Worm (Caenorhabditis elegans): ENCODE measurements around the gene ZC190.10.
A peak's percentile ranks its signal among the peaks of the same experiment; 100 is the strongest.

The ZC190.10 gene

ce11 chrV:8687707-8688106 is 8.4 kb downstream of the ZC190.10 start, which contains the start of gene ZC190.8:
ZC190.8 (minus strand) TSS chrV:8687807.
- TF ChIP-seq tbx-2 (tag; optimal IDR thresholded peaks at IDR 0.05) (no peak), ztf-4 (tag; optimal IDR thresholded peaks at IDR 0.05) (no peak), nhr-11 (tag; optimal IDR thresholded peaks at IDR 0.05) (no peak), nhr-12 (tag; optimal IDR thresholded peaks at IDR 0.05) (no peak), eor-1 (tag; optimal IDR thresholded peaks at IDR 0.05) (no peak), R02D3.7 (tag; optimal IDR thresholded peaks at IDR 0.05) (no peak), ceh-82 (tag; optimal IDR thresholded peaks at IDR 0.05) (no peak), unc-39 (tag; optimal IDR thresholded peaks at IDR 0.05) (no peak), nhr-237 (tag; optimal IDR thresholded peaks at IDR 0.05) (no peak), skn-1 (tag; optimal IDR thresholded peaks at IDR 0.05) (no peak), nhr-25 (tag; optimal IDR thresholded peaks at IDR 0.05) (no peak), nhr-77 (tag; optimal IDR thresholded peaks at IDR 0.05) (no peak), lin-15B (tag; optimal IDR thresholded peaks at IDR 0.05) (no peak)

- TF ChIP-seq lsy-12 (tag; optimal IDR thresholded peaks at IDR 0.05), result no peak
Measured at ce11 chrV:8686764-8687163, 9.4 kb downstream of the ZC190.10 start, which contains the start of gene ZC190.7. ZC190.7 (minus strand) TSS chrV:8686864.

- TF ChIP-seq egl-5 (tag; optimal IDR thresholded peaks at IDR 0.05) (no peak), elt-3 (tag; optimal IDR thresholded peaks at IDR 0.05) (no peak), ztf-4 (tag; optimal IDR thresholded peaks at IDR 0.05) (no peak), nfya-1 (tag; optimal IDR thresholded peaks at IDR 0.05; ENCODE audit: insufficient read depth) (no peak), mdl-1 (tag; optimal IDR thresholded peaks at IDR 0.05) (no peak), ceh-16 (tag; optimal IDR thresholded peaks at IDR 0.05) (no peak), R02D3.7 (tag; optimal IDR thresholded peaks at IDR 0.05) (no peak), snpc-4 (tag; optimal IDR thresholded peaks at IDR 0.05) (no peak), ceh-82 (tag; optimal IDR thresholded peaks at IDR 0.05) (no peak), ama-1 (optimal IDR thresholded peaks at IDR 0.05) (no peak), tbx-2 (tag; optimal IDR thresholded peaks at IDR 0.05) (no peak), ZK546.5 (tag; optimal IDR thresholded peaks at IDR 0.05) (no peak), jun-1 (tag; optimal IDR thresholded peaks at IDR 0.05) (no peak), nhr-43 (tag; optimal IDR thresholded peaks at IDR 0.05; ENCODE audit: poor library complexity, severe bottlenecking) (no peak), nhr-12 (tag; optimal IDR thresholded peaks at IDR 0.05) (no peak)
Measured at ce11 chrV:8683787-8684186, 12.3 kb downstream of the ZC190.10 start.

ce11 chrV:8682719-8683118 is 13.4 kb downstream of the ZC190.10 start, which contains the start of gene cln-3.3:
cln-3.3 (plus strand) TSS chrV:8683052.
- TF ChIP-seq unc-62 (GFP tag; optimal IDR thresholded peaks at IDR 0.05) (no peak), elt-2 (tag; optimal IDR thresholded peaks at IDR 0.05) (peak; percentile 70), zag-1 (tag; optimal IDR thresholded peaks at IDR 0.05) (no peak), skn-1 (tag; optimal IDR thresholded peaks at IDR 0.05) (no peak), pqm-1 (tag; optimal IDR thresholded peaks at IDR 0.05) (peak; percentile 45), ztf-4 (tag; optimal IDR thresholded peaks at IDR 0.05) (no peak), hmg-11 (tag; optimal IDR thresholded peaks at IDR 0.05) (no peak), lsy-12 (tag; optimal IDR thresholded peaks at IDR 0.05) (no peak), ceh-28 (tag; optimal IDR thresholded peaks at IDR 0.05) (no peak)

ce11 chrV:8681050-8681449 is 15.1 kb downstream of the ZC190.10 start, which contains the start of gene ZC190.2:
ZC190.2 (plus strand) TSS chrV:8681350.
- no peak for TF ChIP-seq sea-2 (GFP tag; optimal IDR thresholded peaks at IDR 0.05)
- TF ChIP-seq lsy-12 (tag; optimal IDR thresholded peaks at IDR 0.05), result no peak
- TF ChIP-seq skn-1 (tag; optimal IDR thresholded peaks at IDR 0.05), result no peak
- TF ChIP-seq fos-1 (tag; optimal IDR thresholded peaks at IDR 0.05), result no peak
- no peak for TF ChIP-seq ztf-11 (tag; optimal IDR thresholded peaks at IDR 0.05)
- TF ChIP-seq unc-62 (GFP tag; optimal IDR thresholded peaks at IDR 0.05), result no peak
- TF ChIP-seq egl-27 (tag; optimal IDR thresholded peaks at IDR 0.05), result no peak
- no peak for TF ChIP-seq mdl-1 (tag; optimal IDR thresholded peaks at IDR 0.05)
- TF ChIP-seq nhr-43 (tag; optimal IDR thresholded peaks at IDR 0.05; ENCODE audit: poor library complexity, severe bottlenecking), result no peak
- TF ChIP-seq pqm-1 (tag; optimal IDR thresholded peaks at IDR 0.05), result no peak
- TF ChIP-seq ceh-28 (tag; optimal IDR thresholded peaks at IDR 0.05), result no peak
- no peak for TF ChIP-seq fkh-2 (tag; optimal IDR thresholded peaks at IDR 0.05)
- TF ChIP-seq daf-12 (tag; optimal IDR thresholded peaks at IDR 0.05), result no peak
- TF ChIP-seq zag-1 (tag; optimal IDR thresholded peaks at IDR 0.05), result no peak
- TF ChIP-seq hmg-11 (tag; optimal IDR thresholded peaks at IDR 0.05), result no peak
- no peak for TF ChIP-seq eor-1 (tag; optimal IDR thresholded peaks at IDR 0.05)
- no peak for TF ChIP-seq nhr-12 (tag; optimal IDR thresholded peaks at IDR 0.05)
- no peak for TF ChIP-seq nhr-67 (tag; optimal IDR thresholded peaks at IDR 0.05)
- TF ChIP-seq nhr-237 (tag; optimal IDR thresholded peaks at IDR 0.05), result no peak
